Worm (Caenorhabditis elegans): Measurements from ENCODE around the gene dlat-2.

DNA sequence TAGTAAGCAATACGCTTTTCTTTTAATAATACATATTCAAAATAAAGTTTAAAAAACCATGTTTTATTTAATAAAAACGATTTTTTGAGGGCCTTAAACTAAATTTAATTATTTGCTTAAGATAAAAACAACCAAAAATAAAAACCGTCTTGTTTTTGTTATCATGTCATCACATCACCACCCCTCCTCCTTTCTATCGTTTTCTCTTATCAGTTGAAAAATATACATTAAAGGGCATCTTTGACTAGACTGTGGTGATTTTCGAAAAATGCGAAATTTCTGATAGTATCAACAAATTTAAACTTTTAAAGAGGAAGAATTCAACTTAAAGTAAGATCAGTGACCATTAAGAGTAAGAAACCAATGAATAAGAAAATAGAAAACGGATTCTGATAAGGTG lies 25.7 kb downstream of the dlat-2 start:
- no peak for TF ChIP-seq skn-1 (tag; optimal IDR thresholded peaks at IDR 0.05)
- TF ChIP-seq lin-13 (GFP tag; optimal IDR thresholded peaks at IDR 0.05), result no peak
- no peak for TF ChIP-seq unc-62 (GFP tag; optimal IDR thresholded peaks at IDR 0.05)
- no peak for TF ChIP-seq unc-39 (tag; optimal IDR thresholded peaks at IDR 0.05)
- TF ChIP-seq zag-1 (tag; optimal IDR thresholded peaks at IDR 0.05), result no peak
- TF ChIP-seq ama-1 (optimal IDR thresholded peaks at IDR 0.05), result no peak
- no peak for TF ChIP-seq mdl-1 (tag; optimal IDR thresholded peaks at IDR 0.05)
- TF ChIP-seq fos-1 (tag; optimal IDR thresholded peaks at IDR 0.05), result peak; percentile 6
- no peak for TF ChIP-seq F13H6.1 (tag; optimal IDR thresholded peaks at IDR 0.05)
- no peak for TF ChIP-seq unc-55 (GFP tag; optimal IDR thresholded peaks at IDR 0.05)
- no peak for TF ChIP-seq dmd-4 (tag; optimal IDR thresholded peaks at IDR 0.05)
- TF ChIP-seq lin-39 (tag; optimal IDR thresholded peaks at IDR 0.05), result no peak
- TF ChIP-seq gmeb-1 (tag; optimal IDR thresholded peaks at IDR 0.05), result peak; percentile 3
- TF ChIP-seq sma-9 (GFP tag; optimal IDR thresholded peaks at IDR 0.05), result peak; percentile 54
- TF ChIP-seq sma-9 (tag; optimal IDR thresholded peaks at IDR 0.05), result no peak
